Worm (Caenorhabditis elegans) whole organism, L1 larva: ENCODE results near the gene F58F9.9.

Experiments
- F16B12.6 ChIP-seq: fragments of 150-350 bp; optimal IDR thresholded peaks from 2 replicates; lab custom pipeline; 2014; ENCODE audit warnings: missing biosample characterization, missing genetic modification characterization
- aly-2 ChIP-seq: fragments of 150-350 bp; optimal IDR thresholded peaks from 2 replicates; lab custom pipeline; 2014; ENCODE audit warnings: missing biosample characterization, missing genetic modification characterization
- ama-1 ChIP-seq: fragments of 150-350 bp; optimal IDR thresholded peaks from 2 replicates; lab custom pipeline; 2014
- egl-27 ChIP-seq, 2 experiments: fragments of 150-350 bp in 1 of 2; sonication (generic microtip); optimal IDR thresholded peaks; 3 replicates each; lab custom pipeline; 2017 to 2018; ENCODE audit warnings: missing biosample characterization in 2 of 2, missing genetic modification characterization in 2 of 2, missing genetic modification reagents in 2 of 2
- elt-2 ChIP-seq: sonication (generic microtip); optimal IDR thresholded peaks from 2 replicates; lab custom pipeline; 2016; ENCODE audit warnings: missing genetic modification characterization, mild to moderate bottlenecking, inconsistent platforms, missing compliant biosample characterization, missing genetic modification reagents
- hpl-2 ChIP-seq: fragments of 150-350 bp; optimal IDR thresholded peaks from 2 replicates; lab custom pipeline; 2014; ENCODE audit warnings: missing biosample characterization, missing genetic modification reagents, missing genetic modification characterization
- nhr-19 ChIP-seq: fragments of 200-800 bp; sonication (Bioruptor generic); conservative IDR thresholded peaks from 2 replicates; pipeline ENCODE4 v1.3.6; 2022; ENCODE audit warnings: missing genetic modification characterization, missing compliant biosample characterization
- snpc-4 ChIP-seq: fragments of 150-350 bp; optimal IDR thresholded peaks from 2 replicates; lab custom pipeline; 2014; ENCODE audit warnings: missing biosample characterization, missing genetic modification characterization
- tbx-2 ChIP-seq: sonication (generic microtip); optimal IDR thresholded peaks from 2 replicates; lab custom pipeline; 2016; ENCODE audit warnings: missing genetic modification characterization, missing compliant biosample characterization
- unc-62 ChIP-seq: fragments of 150-350 bp; optimal IDR thresholded peaks from 2 replicates; lab custom pipeline; 2014; ENCODE audit warnings: missing biosample characterization, missing genetic modification reagents, missing genetic modification characterization
- zip-4 ChIP-seq: fragments of 200-800 bp; sonication (Bioruptor generic); optimal IDR thresholded peaks from 2 replicates; lab custom pipeline; 2018; ENCODE audit warnings: mild to moderate bottlenecking, missing genetic modification characterization, moderate library complexity, missing compliant biosample characterization
- ztf-11 ChIP-seq, 2 experiments: sonication (generic microtip); optimal IDR thresholded peaks; 2 replicates each; lab custom pipeline; 2016 to 2017; ENCODE audit warnings: missing genetic modification characterization in 2 of 2, missing biosample characterization in 1 of 2, missing compliant biosample characterization in 1 of 2

ce11 chrIV:6200249-6200648 lies 39.8 kb upstream of the F58F9.9 start:
- TF ChIP-seq nhr-19 (GFP tag; lab: Robert Waterston, UW), result no peak
- no peak for TF ChIP-seq zip-4 (GFP tag; lab: Kevin White, UChicago)
- no peak for TF ChIP-seq elt-2
- TF ChIP-seq aly-2 (tag; lab: Kevin White, UChicago), result no peak
- no peak for TF ChIP-seq egl-27 (tag; optimal IDR thresholded peaks at IDR 0.05; lab: Kevin White, UChicago)
- TF ChIP-seq unc-62 (GFP tag; lab: Kevin White, UChicago), result no peak
- TF ChIP-seq tbx-2 (tag; lab: Kevin White, UChicago), result no peak
- TF ChIP-seq snpc-4 (tag; lab: Kevin White, UChicago), result no peak
- TF ChIP-seq hpl-2 (GFP tag; lab: Kevin White, UChicago), result no peak
- no peak for TF ChIP-seq ama-1 (lab: Kevin White, UChicago)
- TF ChIP-seq F16B12.6 (tag; lab: Kevin White, UChicago), result no peak
- TF ChIP-seq ztf-11 (tag; optimal IDR thresholded peaks at IDR 0.05; lab: Kevin White, UChicago), result no peak
